Fruit fly (Drosophila melanogaster): ENCODE results near the gene Tsp66E.

Gene Tsp66E

DNA sequence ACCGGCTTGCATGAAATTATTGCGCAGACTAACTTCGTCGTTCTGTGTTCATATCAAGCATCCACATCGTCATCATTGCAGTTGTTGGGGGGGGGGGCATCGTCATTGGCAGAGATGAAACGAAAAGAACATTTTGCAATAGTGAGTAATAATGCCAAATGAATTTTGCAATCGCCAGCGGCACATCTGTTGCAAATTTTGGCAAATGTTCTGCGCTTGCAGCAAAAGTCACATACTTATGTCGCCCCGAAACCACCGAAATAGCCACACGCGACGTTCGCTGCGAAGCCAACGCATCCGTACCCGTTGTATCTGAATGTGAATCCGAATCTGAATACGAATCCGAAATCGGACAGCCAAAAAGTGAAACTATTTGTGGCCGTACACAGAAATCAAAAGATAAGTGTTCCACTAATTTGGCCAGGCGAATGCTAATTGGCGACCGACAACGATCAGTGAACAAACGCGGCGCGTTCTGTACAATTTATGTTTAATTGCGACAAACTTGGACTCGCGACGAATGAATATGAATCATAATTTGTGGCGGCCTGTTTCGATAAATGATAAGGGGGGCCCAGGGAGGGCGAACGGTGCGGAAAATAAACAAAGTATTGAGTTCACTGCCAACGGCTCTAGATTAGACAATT is 35.7 kb downstream of the Tsp66E start:
- TF ChIP-seq exex (tag; optimal IDR thresholded peaks at IDR 0.05) (peak; percentile 58), sug (tag; optimal IDR thresholded peaks at IDR 0.05) (peak; percentile 48), lab (GFP tag; optimal IDR thresholded peaks at IDR 0.05) (peak; percentile 34), GATAe (GFP tag; conservative IDR thresholded peaks at IDR 0.05) (peak; percentile 24; the same call in 1 of the 2 replicates), hkb (optimal IDR thresholded peaks at IDR 0.05) (no peak), hkb (GFP tag; IDR thresholded peaks at IDR 0.05) (no peak), Hey (tag; optimal IDR thresholded peaks at IDR 0.05) (peak; percentile 75), mirr (GFP tag; optimal IDR thresholded peaks at IDR 0.05) (peak; percentile 80), Oaz (GFP tag; IDR thresholded peaks at IDR 0.05) (no peak)

DNA sequence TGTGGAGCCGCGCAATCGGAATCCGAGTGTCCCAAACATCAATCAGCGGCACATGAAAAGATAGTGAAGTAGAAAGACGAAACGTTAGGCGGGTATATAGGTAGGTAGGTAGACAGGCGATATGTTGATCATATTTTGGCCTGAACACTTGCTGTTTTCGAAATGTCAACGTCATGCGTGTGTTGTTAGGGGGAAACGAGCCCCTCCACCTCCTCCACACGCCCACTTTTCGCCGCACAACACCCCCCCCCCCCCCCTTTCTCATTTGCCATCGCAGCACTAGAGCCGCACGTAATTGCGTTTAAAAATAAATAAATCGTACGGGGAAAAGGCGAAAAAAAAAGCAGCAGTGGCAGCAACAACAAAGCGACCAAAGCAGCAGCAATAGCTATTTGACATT is 37.5 kb downstream of the Tsp66E start:
- TF ChIP-seq CG12299 (tag; optimal IDR thresholded peaks at IDR 0.05) (no peak), crol (GFP tag; IDR thresholded peaks at IDR 0.05) (peak; percentile 86), trem (tag; optimal IDR thresholded peaks at IDR 0.05) (no peak), ranshi (GFP tag; IDR thresholded peaks at IDR 0.05) (no peak), CG6813 (GFP tag; optimal IDR thresholded peaks at IDR 0.05) (no peak), sim (GFP tag; IDR thresholded peaks at IDR 0.05) (no peak), schlank (tag; optimal IDR thresholded peaks at IDR 0.05) (no peak), fd102C (GFP tag; optimal IDR thresholded peaks at IDR 0.05) (no peak), Asciz (GFP tag; optimal IDR thresholded peaks at IDR 0.05) (no peak), CG10543 (GFP tag; optimal IDR thresholded peaks at IDR 0.05) (peak; percentile 5), CG2889 (GFP tag; IDR thresholded peaks at IDR 0.05) (no peak), CG14860 (GFP tag; IDR thresholded peaks at IDR 0.05; ENCODE audit: partially characterized antibody) (no peak), CG1792 (GFP tag; optimal IDR thresholded peaks at IDR 0.05) (no peak), NfI (GFP tag; optimal IDR thresholded peaks at IDR 0.05) (no peak), nom (GFP tag; optimal IDR thresholded peaks at IDR 0.05) (no peak), stc (GFP tag; IDR thresholded peaks at IDR 0.05) (no peak), rib (GFP tag; IDR thresholded peaks at IDR 0.05) (no peak), CHES-1-like (GFP tag; optimal IDR thresholded peaks at IDR 0.05) (no peak), CG14050 (GFP tag; IDR thresholded peaks at IDR 0.05) (no peak), Hsf (GFP tag; optimal IDR thresholded peaks at IDR 0.05) (no peak), Elba2 (GFP tag; optimal IDR thresholded peaks at IDR 0.05) (no peak), pum (GFP tag; optimal IDR thresholded peaks at IDR 0.05) (no peak), NC2β (GFP tag; optimal IDR thresholded peaks at IDR 0.05) (no peak), Lpt (GFP tag; optimal IDR thresholded peaks at IDR 0.05) (no peak), vvl (GFP tag; IDR thresholded peaks at IDR 0.05) (no peak), CG2678 (tag; optimal IDR thresholded peaks at IDR 0.05) (no peak), hb (GFP tag; IDR thresholded peaks at IDR 0.05; ENCODE audit: partially characterized antibody) (no peak), Six4 (GFP tag; optimal IDR thresholded peaks at IDR 0.05) (no peak), Xrp1 (GFP tag; IDR thresholded peaks at IDR 0.05) (no peak), CG1233 (GFP tag; optimal IDR thresholded peaks at IDR 0.05) (no peak), CG7556 (GFP tag; optimal IDR thresholded peaks at IDR 0.05) (no peak), mirr (GFP tag; optimal IDR thresholded peaks at IDR 0.05) (no peak), vnd (GFP tag; IDR thresholded peaks at IDR 0.05; ENCODE audit: partially characterized antibody) (0 out of 3 replicates have a peak, but pooled peaks have one; percentile 26), pros (GFP tag; optimal IDR thresholded peaks at IDR 0.05) (no peak), CG13775 (GFP tag; optimal IDR thresholded peaks at IDR 0.05) (no peak), CG32767 (GFP tag; IDR thresholded peaks at IDR 0.05) (no peak), CG3281 (GFP tag; optimal IDR thresholded peaks at IDR 0.05) (no peak), dmrt99B (tag; optimal IDR thresholded peaks at IDR 0.05) (no peak), Hey (tag; optimal IDR thresholded peaks at IDR 0.05) (peak; percentile 24), Lhr (GFP tag; optimal IDR thresholded peaks at IDR 0.05) (no peak), row (GFP tag; IDR thresholded peaks at IDR 0.05) (no peak), chinmo (GFP tag; IDR thresholded peaks at IDR 0.05; ENCODE audit: partially characterized antibody) (0 out of 4 replicates have a peak, but pooled peaks have one; percentile 29)
